Worm (Caenorhabditis elegans) whole organism, L4/young adult: ENCODE data around the gene nspc-10.

Experiments used
- W03F9.2 ChIP-seq: fragments of 150-350 bp; optimal IDR thresholded peaks from 2 replicates; lab custom pipeline; 2014; ENCODE audit warnings: missing biosample characterization, missing genetic modification characterization
- dao-5 ChIP-seq: sonication (generic microtip); optimal IDR thresholded peaks from 2 replicates; lab custom pipeline; 2016; ENCODE audit warnings: missing genotype, missing genetic modification characterization, moderate library complexity, missing compliant biosample characterization
- him-1 ChIP-seq: sonication (generic microtip); optimal IDR thresholded peaks from 2 replicates; lab custom pipeline; 2016; ENCODE audit warnings: missing genotype, missing genetic modification reagents, missing genetic modification characterization, missing compliant biosample characterization

DNA sequence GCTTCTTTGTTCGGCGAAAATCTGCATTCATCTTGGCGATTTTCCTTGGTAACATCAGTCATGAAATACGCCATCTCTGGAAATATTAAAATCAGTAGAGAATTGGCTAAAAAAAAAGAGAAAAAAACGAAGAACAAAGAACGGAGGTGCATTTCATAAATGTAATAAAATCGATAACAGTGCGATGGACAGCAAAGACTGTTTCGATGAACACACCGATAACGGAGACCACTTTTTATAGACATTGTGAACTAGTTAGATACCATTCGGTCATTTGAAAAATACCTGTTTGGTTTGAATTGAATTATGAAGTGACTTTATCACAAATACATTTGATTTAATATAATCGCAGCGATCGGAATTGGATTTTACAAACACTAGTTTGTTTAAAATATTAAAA is 9.5 kb downstream of the nspc-10 start, which contains the start of gene F42F12.4:
- TF ChIP-seq him-1 (no peak), W03F9.2 (tag; lab: Kevin White, UChicago) (no peak), dao-5 (tag; lab: Kevin White, UChicago) (no peak)
